Fruit fly (Drosophila melanogaster): ENCODE data around the gene CG14933.

DNA sequence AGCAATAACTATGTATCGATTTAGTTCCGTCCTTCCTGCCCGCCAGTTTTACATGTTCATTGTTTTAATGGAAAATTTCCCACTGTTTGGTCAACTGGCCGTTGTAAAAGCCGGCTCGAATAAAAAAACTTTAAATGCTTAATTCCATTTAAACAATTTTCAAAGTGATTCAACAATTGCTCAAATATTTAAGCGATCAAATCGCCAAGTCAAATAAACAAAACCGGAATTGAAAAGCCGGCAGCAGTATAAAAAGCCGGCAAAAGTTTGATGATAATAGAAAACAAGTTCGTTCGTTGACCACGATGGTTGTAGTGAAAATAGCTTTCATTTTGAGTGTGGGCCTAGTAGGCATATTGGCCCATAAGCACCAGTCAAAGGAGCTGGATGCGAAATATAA lies 4.3 kb downstream of the CG14933 start, which contains the start of gene Mal-B1:
- TF ChIP-seq h (optimal IDR thresholded peaks at IDR 0.05) (no peak), insv (optimal IDR thresholded peaks at IDR 0.05) (no peak), psq (optimal IDR thresholded peaks at IDR 0.05) (no peak)

All from Kc167 (cell line).